Worm (Caenorhabditis elegans) whole organism, L4/young adult: ENCODE measurements around the gene Y49E10.29.

Source experiments
- W03F9.2 ChIP-seq: fragments of 150-350 bp; optimal IDR thresholded peaks from 2 replicates; lab custom pipeline; 2014; ENCODE audit warnings: missing biosample characterization, missing genetic modification characterization
- dao-5 ChIP-seq: sonication (generic microtip); optimal IDR thresholded peaks from 2 replicates; lab custom pipeline; 2016; ENCODE audit warnings: missing genotype, missing genetic modification characterization, moderate library complexity, missing compliant biosample characterization
- him-1 ChIP-seq: sonication (generic microtip); optimal IDR thresholded peaks from 2 replicates; lab custom pipeline; 2016; ENCODE audit warnings: missing genotype, missing genetic modification reagents, missing genetic modification characterization, missing compliant biosample characterization

ce11 chrIII:12496449-12496848, 27.5 kb downstream of the Y49E10.29 start, which contains the start of gene herd-1:
- TF ChIP-seq him-1 (tag; lab: Kevin White, UChicago) = no peak
- TF ChIP-seq W03F9.2 (tag; lab: Kevin White, UChicago) = no peak
- no peak for TF ChIP-seq dao-5 (tag; lab: Kevin White, UChicago)
